Worm (Caenorhabditis elegans) whole organism, young adult: ENCODE measurements around the gene ceh-76.

ENCODE experiments used
- B0336.3 ChIP-seq: fragments of 200-800 bp; sonication (Bioruptor generic); IDR thresholded peaks from 2 replicates; pipeline ENCODE4 v1.3.6; 2022; ENCODE audit warnings: missing genetic modification characterization, missing compliant biosample characterization
- D2030.7 ChIP-seq: fragments of 200-800 bp; sonication (Bioruptor generic); IDR thresholded peaks from 2 replicates; pipeline ENCODE4 v1.3.6; 2022; ENCODE audit warnings: missing genetic modification reagents, missing genetic modification characterization, missing compliant biosample characterization
- F10E7.11 ChIP-seq: sonication (generic microtip); optimal IDR thresholded peaks from 2 replicates; lab custom pipeline; 2017; ENCODE audit warnings: mild to moderate bottlenecking, missing genetic modification characterization, moderate library complexity, missing compliant biosample characterization
- F23B12.7 ChIP-seq: sonication (generic microtip); optimal IDR thresholded peaks from 2 replicates; lab custom pipeline; 2017; ENCODE audit warnings: missing genetic modification characterization, mild to moderate bottlenecking, missing compliant biosample characterization, antibody characterized with exemption, moderate library complexity; ENCODE audit not compliant: insufficient read depth
- F33H1.4 ChIP-seq: fragments of 200-800 bp; sonication (Bioruptor generic); IDR thresholded peaks from 2 replicates; pipeline ENCODE4 v1.3.6; 2022; ENCODE audit warnings: missing genetic modification reagents, missing genetic modification characterization, missing compliant biosample characterization
- F57A8.1 ChIP-seq: fragments of 200-800 bp; sonication (Bioruptor generic); optimal IDR thresholded peaks from 2 replicates; lab custom pipeline; 2018; ENCODE audit warnings: mild to moderate bottlenecking, missing genetic modification characterization, moderate library complexity, missing compliant biosample characterization
- K11D2.4 ChIP-seq: fragments of 200-800 bp; sonication (Bioruptor generic); IDR thresholded peaks from 2 replicates; pipeline ENCODE4 v1.3.6; 2022; ENCODE audit warnings: missing genetic modification reagents, missing genetic modification characterization, missing compliant biosample characterization
- Y79H2A.3 ChIP-seq: fragments of 200-800 bp; sonication (Bioruptor generic); conservative IDR thresholded peaks from 2 replicates; pipeline ENCODE4 v1.3.6; 2022; ENCODE audit warnings: missing genetic modification reagents, missing genetic modification characterization, missing compliant biosample characterization
- Y95B8A.8 ChIP-seq: fragments of 200-800 bp; sonication (Bioruptor generic); IDR thresholded peaks from 2 replicates; pipeline ENCODE4 v1.3.6; 2022; ENCODE audit warnings: missing genetic modification reagents, missing genetic modification characterization, missing compliant biosample characterization
- ama-1 ChIP-seq, 3 experiments: fragments of 150-350 bp in 1 of 3; sonication (generic microtip) in 2 of 3; optimal IDR thresholded peaks; 2 replicates each; lab custom pipeline; 2014 to 2018; ENCODE audit warnings: missing biosample characterization in 2 of 3, missing genetic modification characterization in 2 of 3, missing genetic modification reagents in 2 of 3
- aptf-2 ChIP-seq: fragments of 200-800 bp; sonication (Bioruptor generic); conservative IDR thresholded peaks from 2 replicates; pipeline ENCODE4 v1.3.6; 2022; ENCODE audit warnings: missing genetic modification reagents, missing genetic modification characterization, missing compliant biosample characterization
- atf-7 ChIP-seq: sonication (generic microtip); optimal IDR thresholded peaks from 2 replicates; lab custom pipeline; 2017; ENCODE audit warnings: mild to moderate bottlenecking, missing genetic modification characterization, missing compliant biosample characterization
- attf-6 ChIP-seq: fragments of 200-800 bp; sonication (Bioruptor generic); IDR thresholded peaks from 2 replicates; pipeline ENCODE4 v1.3.6; 2022; ENCODE audit warnings: missing genetic modification reagents, missing genetic modification characterization, missing compliant biosample characterization
- ccch-3 ChIP-seq: fragments of 200-800 bp; sonication (Bioruptor generic); optimal IDR thresholded peaks from 2 replicates; lab custom pipeline; 2018; ENCODE audit warnings: mild to moderate bottlenecking, missing genetic modification characterization, missing compliant biosample characterization
- cebp-2 ChIP-seq: fragments of 200-800 bp; sonication (Bioruptor generic); IDR thresholded peaks from 2 replicates; pipeline ENCODE4 v1.3.6; 2022; ENCODE audit warnings: missing genetic modification characterization, missing compliant biosample characterization
- ceh-100 ChIP-seq: fragments of 200-800 bp; sonication (Bioruptor generic); IDR thresholded peaks from 2 replicates; pipeline ENCODE4 v1.3.6; 2022; ENCODE audit warnings: missing genetic modification reagents, missing genetic modification characterization, missing compliant biosample characterization
- efl-1 ChIP-seq: fragments of 150-350 bp; optimal IDR thresholded peaks from 2 replicates; lab custom pipeline; 2014; ENCODE audit warnings: missing biosample characterization, missing genetic modification reagents, missing genetic modification characterization
- egl-44 ChIP-seq: fragments of 200-800 bp; sonication (Bioruptor generic); IDR thresholded peaks from 2 replicates; pipeline ENCODE4 v1.3.6; 2022; ENCODE audit warnings: missing genetic modification reagents, missing genetic modification characterization, missing compliant biosample characterization
- egrh-3 ChIP-seq: fragments of 200-800 bp; sonication (Bioruptor generic); IDR thresholded peaks from 2 replicates; pipeline ENCODE4 v1.3.6; 2022; ENCODE audit warnings: missing genetic modification reagents, missing genetic modification characterization, missing compliant biosample characterization
- hmg-20 ChIP-seq: fragments of 200-800 bp; sonication (Bioruptor generic); IDR thresholded peaks from 2 replicates; pipeline ENCODE4 v1.3.6; 2022; ENCODE audit warnings: missing genetic modification reagents, missing genetic modification characterization, missing compliant biosample characterization
- hrde-1 ChIP-seq: sonication (generic microtip); optimal IDR thresholded peaks from 2 replicates; lab custom pipeline; 2016; ENCODE audit warnings: missing genetic modification characterization, mild to moderate bottlenecking, missing compliant biosample characterization, moderate library complexity, missing genotype, missing genetic modification reagents, borderline replicate concordance
- hsf-1 ChIP-seq: fragments of 200-800 bp; sonication (Bioruptor generic); IDR thresholded peaks from 2 replicates; pipeline ENCODE4 v1.3.6; 2022; ENCODE audit warnings: missing genetic modification reagents, missing genetic modification characterization, missing compliant biosample characterization
- lin-26 ChIP-seq: fragments of 200-800 bp; sonication (Bioruptor generic); IDR thresholded peaks from 2 replicates; pipeline ENCODE4 v1.3.6; 2022; ENCODE audit warnings: missing genetic modification reagents, missing genetic modification characterization, missing compliant biosample characterization
- lin-35 ChIP-seq, 3 experiments: fragments of 150-350 bp in 2 of 3; sonication (generic microtip) in 1 of 3; optimal IDR thresholded peaks; 2 replicates each; lab custom pipeline; 2014 to 2018; ENCODE audit warnings: missing biosample characterization in 3 of 3, missing genetic modification characterization in 3 of 3, missing genetic modification reagents in 3 of 3
- lin-40 ChIP-seq: sonication (generic microtip); optimal IDR thresholded peaks from 2 replicates; lab custom pipeline; 2016; ENCODE audit warnings: missing genetic modification characterization, mild to moderate bottlenecking, missing compliant biosample characterization, missing genotype, missing genetic modification reagents
- lsy-27 ChIP-seq: sonication (generic microtip); optimal IDR thresholded peaks from 2 replicates; lab custom pipeline; 2017; ENCODE audit warnings: missing genetic modification characterization, mild to moderate bottlenecking, missing compliant biosample characterization, antibody characterized with exemption, missing genotype, borderline replicate concordance; ENCODE audit not compliant: insufficient read depth
- madf-10 ChIP-seq: sonication (generic microtip); optimal IDR thresholded peaks from 2 replicates; lab custom pipeline; 2016; ENCODE audit warnings: mild to moderate bottlenecking, missing genetic modification characterization, missing compliant biosample characterization
- madf-3 ChIP-seq: fragments of 200-800 bp; sonication (Bioruptor generic); IDR thresholded peaks from 2 replicates; pipeline ENCODE4 v1.3.6; 2022; ENCODE audit warnings: missing genetic modification reagents, missing genetic modification characterization, missing compliant biosample characterization
- mcd-1 ChIP-seq: fragments of 200-800 bp; sonication (Bioruptor generic); IDR thresholded peaks from 2 replicates; pipeline ENCODE4 v1.3.6; 2022; ENCODE audit warnings: missing genetic modification reagents, missing genetic modification characterization, missing compliant biosample characterization
- nfya-1 ChIP-seq: sonication (generic microtip); optimal IDR thresholded peaks from 2 replicates; lab custom pipeline; 2017; ENCODE audit warnings: antibody characterized with exemption, missing compliant biosample characterization, missing genetic modification characterization, borderline replicate concordance; ENCODE audit not compliant: insufficient read depth
- nhr-90 ChIP-seq: sonication (generic microtip); optimal IDR thresholded peaks from 2 replicates; lab custom pipeline; 2016; ENCODE audit warnings: missing genotype, mild to moderate bottlenecking, missing genetic modification characterization, missing compliant biosample characterization
- pbrm-1 ChIP-seq: fragments of 200-800 bp; sonication (Bioruptor generic); IDR thresholded peaks from 2 replicates; pipeline ENCODE4 v1.3.6; 2022; ENCODE audit warnings: missing genetic modification reagents, missing genetic modification characterization, missing compliant biosample characterization
- rcor-1 ChIP-seq: fragments of 200-800 bp; sonication (Bioruptor generic); IDR thresholded peaks from 2 replicates; pipeline ENCODE4 v1.3.6; 2022; ENCODE audit warnings: missing genetic modification reagents, missing genetic modification characterization, missing compliant biosample characterization
- snpc-1.3 ChIP-seq: sonication (generic microtip); optimal IDR thresholded peaks from 2 replicates; lab custom pipeline; 2017; ENCODE audit warnings: missing genetic modification characterization, mild to moderate bottlenecking, missing compliant biosample characterization, antibody characterized with exemption, moderate library complexity, missing genotype, missing genetic modification reagents; ENCODE audit not compliant: insufficient read depth
- tbp1 ChIP-seq: fragments of 200-800 bp; sonication (Bioruptor generic); optimal IDR thresholded peaks from 2 replicates; lab custom pipeline; 2018; ENCODE audit warnings: mild to moderate bottlenecking, missing genetic modification characterization, missing compliant biosample characterization
- unc-130 ChIP-seq: sonication (generic microtip); optimal IDR thresholded peaks from 2 replicates; lab custom pipeline; 2016; ENCODE audit warnings: missing genetic modification reagents, missing genetic modification characterization, missing compliant biosample characterization
- xnd-1 ChIP-seq: sonication (generic microtip); optimal IDR thresholded peaks from 2 replicates; lab custom pipeline; 2016; ENCODE audit warnings: missing genotype, missing genetic modification reagents, missing genetic modification characterization, missing compliant biosample characterization
- ztf-28 ChIP-seq: fragments of 200-800 bp; sonication (Bioruptor generic); IDR thresholded peaks from 2 replicates; pipeline ENCODE4 v1.3.6; 2022; ENCODE audit warnings: missing genetic modification reagents, missing genetic modification characterization, missing compliant biosample characterization
- ztf-6 ChIP-seq: fragments of 200-800 bp; sonication (Bioruptor generic); IDR thresholded peaks from 2 replicates; pipeline ENCODE4 v1.3.6; 2022; ENCODE audit warnings: missing genetic modification reagents, missing genetic modification characterization, missing compliant biosample characterization

ceh-76 gene

DNA sequence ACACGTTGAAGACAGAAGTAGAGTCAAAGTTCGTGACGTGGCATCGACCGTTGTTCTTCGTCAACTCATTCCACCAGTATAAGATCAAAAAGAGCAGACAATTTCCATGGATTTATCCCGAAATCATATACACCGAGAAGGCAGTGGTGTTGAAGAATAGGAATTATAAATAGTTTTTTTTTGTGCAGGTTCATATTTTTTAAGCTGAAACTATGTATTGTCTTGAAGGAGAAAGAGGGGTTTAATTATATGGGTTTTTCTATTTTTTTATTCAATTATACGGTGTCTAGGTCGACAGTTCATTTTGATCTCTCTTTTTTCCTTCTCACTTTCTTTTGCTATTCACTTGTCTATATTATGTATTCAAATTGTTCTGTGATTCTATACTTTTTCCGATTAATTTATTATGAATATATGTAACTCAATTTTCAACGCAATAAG is 44.6 kb upstream of the ceh-76 start (continued):
- TF ChIP-seq xnd-1 = no peak
- no peak for TF ChIP-seq F57A8.1
- TF ChIP-seq ama-1 (optimal IDR thresholded peaks at IDR 0.05; lab: Kevin White, UChicago) = peak; percentile 14
- TF ChIP-seq ama-1 (GFP tag; optimal IDR thresholded peaks at IDR 0.05; lab: Kevin White, UChicago) = no peak
- TF ChIP-seq madf-3 (GFP tag; lab: Robert Waterston, UW) = no peak
- peak; percentile 68; the same call in 1 of the 2 replicates for TF ChIP-seq K11D2.4 (GFP tag; lab: Robert Waterston, UW)
- peak; percentile 1 for TF ChIP-seq lin-40
- no peak for TF ChIP-seq hmg-20 (GFP tag; lab: Robert Waterston, UW)
- TF ChIP-seq ccch-3 (GFP tag; lab: Kevin White, UChicago) = no peak
- TF ChIP-seq unc-130 (GFP tag; lab: Kevin White, UChicago) = no peak
- no peak for TF ChIP-seq pbrm-1 (GFP tag; lab: Robert Waterston, UW)
- no peak for TF ChIP-seq egrh-3 (GFP tag; lab: Robert Waterston, UW)
- TF ChIP-seq aptf-2 = no peak
- TF ChIP-seq F23B12.7 = no peak
- TF ChIP-seq nfya-1 (tag; lab: Kevin White, UChicago) = no peak
- no peak; the same call in 1 of the 2 replicates for TF ChIP-seq mcd-1
- TF ChIP-seq B0336.3 = no peak
- TF ChIP-seq hrde-1 (tag; lab: Kevin White, UChicago) = no peak
- no peak for TF ChIP-seq rcor-1
- no peak for TF ChIP-seq ztf-28 (GFP tag; lab: Robert Waterston, UW)
- no peak for TF ChIP-seq nhr-90 (tag; lab: Kevin White, UChicago)
- no peak for TF ChIP-seq lsy-27 (tag; lab: Kevin White, UChicago)
- peak; percentile 3 for TF ChIP-seq atf-7 (tag; lab: Kevin White, UChicago)
- TF ChIP-seq madf-10 = no peak
- TF ChIP-seq cebp-2 (GFP tag; lab: Robert Waterston, UW) = no peak
- no peak for TF ChIP-seq lin-26 (GFP tag; lab: Robert Waterston, UW)
- TF ChIP-seq Y95B8A.8 = 0 out of 2 replicates have a peak, but pooled peaks have one; percentile 5
- TF ChIP-seq F10E7.11 = no peak

DNA sequence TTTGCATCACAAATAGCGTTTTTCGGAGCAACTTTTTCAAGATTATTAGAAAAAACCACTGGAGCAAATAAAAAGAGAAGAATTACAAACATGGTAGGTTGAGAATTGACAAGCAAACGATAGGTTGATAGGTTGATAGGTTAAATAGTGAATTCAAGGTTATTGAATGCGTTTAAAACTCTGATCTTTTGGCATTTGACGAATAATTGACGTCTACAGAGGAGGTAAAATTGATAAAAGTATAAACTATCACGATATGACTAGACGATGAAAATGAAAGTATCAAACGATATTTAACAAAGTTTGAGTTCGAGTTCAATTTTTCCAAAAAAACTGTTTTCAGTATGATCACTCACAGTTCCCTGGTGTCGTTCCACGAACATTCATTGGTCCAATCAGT is 41.5 kb upstream of the ceh-76 start, which contains the start of gene ZC513.14:
Gene ZC513.14 (minus strand): TSS at position 101 of the 400 bp plus-strand sequence.
- TF ChIP-seq ztf-6 (GFP tag; lab: Robert Waterston, UW) = no peak

DNA sequence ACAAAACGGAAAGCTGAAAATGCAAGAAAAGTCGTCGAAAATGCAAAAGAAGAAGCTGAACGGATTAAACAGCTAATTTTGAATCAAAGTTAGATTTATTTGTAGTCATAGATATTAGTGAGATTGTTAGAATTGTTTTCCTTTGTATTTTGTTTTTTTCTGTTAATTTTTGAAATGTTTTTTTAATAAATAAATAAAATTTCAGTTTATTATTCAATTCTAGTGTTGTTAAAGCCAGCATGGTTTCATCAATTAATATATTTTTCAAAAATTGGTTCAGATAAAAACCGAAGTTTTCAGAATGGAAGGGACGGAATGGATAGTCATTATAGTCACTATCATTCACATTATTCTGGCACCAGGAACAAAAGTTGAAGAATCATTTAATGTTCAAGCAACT is 40.3 kb upstream of the ceh-76 start, which contains the start of gene algn-12:
Gene algn-12 (plus strand): TSS at position 301 of the 400 bp plus-strand sequence.
- TF ChIP-seq nhr-90 (tag; lab: Kevin White, UChicago) (no peak), ceh-100 (no peak), F33H1.4 (GFP tag; lab: Robert Waterston, UW) (no peak), lin-35 (GFP tag; optimal IDR thresholded peaks at IDR 0.05; lab: Kevin White, UChicago) (no peak), attf-6 (GFP tag; lab: Robert Waterston, UW) (no peak), lin-40 (no peak), snpc-1.3 (no peak), hsf-1 (GFP tag; lab: Robert Waterston, UW) (no peak), ama-1 (optimal IDR thresholded peaks at IDR 0.05; lab: Kevin White, UChicago) (no peak), ama-1 (GFP tag; optimal IDR thresholded peaks at IDR 0.05; lab: Kevin White, UChicago) (no peak), egl-44 (GFP tag; lab: Robert Waterston, UW) (no peak), tbp1 (GFP tag; lab: Kevin White, UChicago) (no peak), efl-1 (no peak), Y79H2A.3 (GFP tag; lab: Robert Waterston, UW) (no peak), D2030.7 (GFP tag; lab: Robert Waterston, UW) (no peak)
